Fruit fly (Drosophila melanogaster) whole organism, embryonic: ENCODE results near the gene CG34160.

ENCODE experiments used
- CG11560 ChIP-seq: fragments of 200-800 bp; sonication (Bioruptor generic); IDR thresholded peaks from 3 replicates; pipeline ENCODE4 v1.3.6; 2022; ENCODE audit warnings: missing biosample characterization, missing genetic modification characterization
- CG4282 ChIP-seq: fragments of 200-800 bp; sonication (Bioruptor generic); optimal IDR thresholded peaks from 2 replicates; lab custom pipeline; 2016; ENCODE audit warnings: missing biosample characterization, missing genetic modification characterization
- CG4328 ChIP-seq: fragments of 200-800 bp; sonication (Bioruptor generic); optimal IDR thresholded peaks from 3 replicates; lab custom pipeline; 2017; ENCODE audit warnings: missing biosample characterization, missing genetic modification reagents, missing genetic modification characterization
- Deaf1 ChIP-seq: fragments of 200-800 bp; optimal IDR thresholded peaks from 3 replicates; lab custom pipeline; 2019; ENCODE audit warnings: missing biosample characterization, mild to moderate bottlenecking, missing genetic modification characterization, moderate library complexity
- NC2α ChIP-seq: fragments of 200-800 bp; sonication (Bioruptor generic); optimal IDR thresholded peaks from 2 replicates; lab custom pipeline; 2016; ENCODE audit warnings: missing biosample characterization, missing genetic modification characterization
- abd-A ChIP-seq: fragments of 200-800 bp; sonication (Bioruptor generic); optimal IDR thresholded peaks from 3 replicates; lab custom pipeline; 2019; ENCODE audit warnings: missing biosample characterization, mild to moderate bottlenecking, missing genetic modification characterization, moderate library complexity
- da ChIP-seq: fragments of 200-800 bp; sonication (Bioruptor generic); optimal IDR thresholded peaks from 2 replicates; lab custom pipeline; 2016; ENCODE audit warnings: missing biosample characterization, missing genetic modification characterization
- psq ChIP-seq: fragments of 200-800 bp; sonication (Bioruptor generic); optimal IDR thresholded peaks from 2 replicates; lab custom pipeline; 2017; ENCODE audit warnings: missing biosample characterization, missing genetic modification characterization
- sr ChIP-seq: fragments of 200-800 bp; sonication (Bioruptor generic); IDR thresholded peaks from 3 replicates; pipeline ENCODE4 v1.3.6; 2022; ENCODE audit warnings: missing biosample characterization, missing genetic modification characterization
- tap ChIP-seq: fragments of 200-800 bp; optimal IDR thresholded peaks from 3 replicates; lab custom pipeline; 2019; ENCODE audit warnings: missing biosample characterization, mild to moderate bottlenecking, missing genetic modification characterization, moderate library complexity
- tup ChIP-seq: fragments of 200-800 bp; sonication (Bioruptor generic); optimal IDR thresholded peaks from 2 replicates; lab custom pipeline; 2016; ENCODE audit warnings: missing biosample characterization, mild to moderate bottlenecking, missing genetic modification characterization, moderate library complexity

DNA sequence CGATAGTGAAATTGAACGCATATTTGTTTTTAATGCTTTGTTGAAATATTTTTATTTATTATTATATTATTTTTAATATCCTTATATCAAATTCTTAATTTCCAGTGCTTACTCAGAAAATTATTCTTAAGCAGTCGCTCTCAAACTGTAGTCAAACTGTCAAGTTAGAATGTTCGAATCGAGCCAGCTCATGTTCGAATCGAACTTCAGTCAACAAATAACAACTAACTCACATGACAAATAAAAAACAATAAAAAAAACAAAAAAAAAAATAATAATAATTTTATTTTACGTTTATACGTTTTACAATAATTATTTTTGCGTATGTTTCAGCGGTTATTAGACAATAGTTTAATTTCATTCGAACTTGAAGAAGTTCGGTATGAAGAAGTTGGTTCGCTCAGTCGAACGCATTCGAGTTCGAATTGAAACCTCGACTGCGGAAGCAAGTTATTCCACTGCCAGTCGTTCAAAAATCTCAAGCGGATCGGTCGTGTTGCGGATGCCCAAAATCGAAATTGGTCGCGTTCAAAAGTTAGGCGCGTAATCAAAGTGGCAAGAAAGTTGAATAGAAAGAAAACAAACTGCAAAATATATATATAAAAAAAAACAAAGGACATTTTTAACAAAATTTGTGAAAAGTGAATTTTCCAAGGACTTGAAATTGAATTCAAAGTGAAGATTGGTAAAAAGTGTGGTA lies 35.0 kb upstream of the CG34160 start, which contains the start of gene Trim9:
- no peak for TF ChIP-seq NC2α (GFP tag; lab: Kevin White, UChicago)
- no peak for TF ChIP-seq CG11560 (tag; lab: Robert Waterston, UW)
- no peak for TF ChIP-seq CG4328 (GFP tag; lab: Kevin White, UChicago)
- no peak for TF ChIP-seq psq (GFP tag; lab: Kevin White, UChicago)
- TF ChIP-seq tap (tag; lab: Kevin White, UChicago) = no peak
- no peak for TF ChIP-seq CG4282 (GFP tag; lab: Kevin White, UChicago)
- TF ChIP-seq tup = no peak
- TF ChIP-seq sr (GFP tag; lab: Robert Waterston, UW) = no peak
- no peak for TF ChIP-seq abd-A (tag; lab: Kevin White, UChicago)
- no peak for TF ChIP-seq da (GFP tag; lab: Kevin White, UChicago)
- no peak for TF ChIP-seq Deaf1 (tag; lab: Kevin White, UChicago)
